Worm (Caenorhabditis elegans) whole organism, L4 larva: Measurements from ENCODE around the gene isy-1.

Experiments used
- F10B5.3 ChIP-seq: sonication (generic microtip); optimal IDR thresholded peaks from 2 replicates; lab custom pipeline; 2016; ENCODE audit warnings: mild to moderate bottlenecking, missing genetic modification characterization, missing compliant biosample characterization
- F37D6.2 ChIP-seq: sonication (generic microtip); optimal IDR thresholded peaks from 2 replicates; lab custom pipeline; 2016; ENCODE audit warnings: mild to moderate bottlenecking, missing genetic modification characterization, missing compliant biosample characterization
- F49E8.2 ChIP-seq: sonication (generic microtip); optimal IDR thresholded peaks from 2 replicates; lab custom pipeline; 2016; ENCODE audit warnings: missing compliant biosample characterization, mild to moderate bottlenecking, missing genetic modification characterization, borderline replicate concordance
- T20F7.1 ChIP-seq: fragments of 200-800 bp; sonication (Bioruptor generic); optimal IDR thresholded peaks from 2 replicates; lab custom pipeline; 2018; ENCODE audit warnings: mild to moderate bottlenecking, missing genetic modification characterization, missing compliant biosample characterization
- Y48G9A.11 ChIP-seq: fragments of 200-800 bp; sonication (Bioruptor generic); IDR thresholded peaks from 2 replicates; pipeline ENCODE4 v1.3.6; 2022; ENCODE audit warnings: missing genetic modification reagents, missing genetic modification characterization, missing compliant biosample characterization
- Y75B8A.6 ChIP-seq: fragments of 200-800 bp; sonication (Bioruptor generic); IDR thresholded peaks from 2 replicates; pipeline ENCODE4 v1.3.6; 2022; ENCODE audit warnings: missing genetic modification reagents, missing genetic modification characterization, missing compliant biosample characterization
- ama-1 ChIP-seq: fragments of 150-350 bp; optimal IDR thresholded peaks from 2 replicates; lab custom pipeline; 2014; ENCODE audit warnings: inconsistent platforms, mixed read lengths
- arid-1 ChIP-seq: fragments of 200-800 bp; sonication (Bioruptor generic); conservative IDR thresholded peaks from 2 replicates; pipeline ENCODE4 v1.3.6; 2022; ENCODE audit warnings: missing genetic modification reagents, missing genetic modification characterization, missing compliant biosample characterization
- attf-4 ChIP-seq: sonication (generic microtip); optimal IDR thresholded peaks from 3 replicates; lab custom pipeline; 2017; ENCODE audit warnings: missing biosample characterization, missing genetic modification characterization
- ceh-62 ChIP-seq: sonication (generic microtip); optimal IDR thresholded peaks from 2 replicates; lab custom pipeline; 2017; ENCODE audit warnings: missing biosample characterization, missing genetic modification characterization
- ceh-82 ChIP-seq: sonication (generic microtip); optimal IDR thresholded peaks from 2 replicates; lab custom pipeline; 2017; ENCODE audit warnings: missing biosample characterization, missing genetic modification characterization
- ces-1 ChIP-seq: fragments of 150-350 bp; sonication (generic microtip); optimal IDR thresholded peaks from 4 replicates; lab custom pipeline; 2014; ENCODE audit warnings: missing biosample characterization, missing genetic modification reagents, missing genetic modification characterization
- daf-16 ChIP-seq, 3 experiments: sonication (generic microtip); optimal IDR thresholded peaks; 2 replicates each; lab custom pipeline; 2016 to 2017; ENCODE audit warnings: missing genetic modification characterization in 3 of 3, missing genetic modification reagents in 3 of 3, mild to moderate bottlenecking in 2 of 3, missing compliant biosample characterization in 2 of 3, missing biosample characterization in 1 of 3, moderate library complexity in 1 of 3
- daf-19 ChIP-seq: fragments of 200-800 bp; sonication (Bioruptor generic); conservative IDR thresholded peaks from 2 replicates; pipeline ENCODE4 v1.3.6; 2022; ENCODE audit warnings: missing genetic modification characterization, missing compliant biosample characterization
- daf-8 ChIP-seq: fragments of 200-800 bp; sonication (Bioruptor generic); IDR thresholded peaks from 2 replicates; pipeline ENCODE4 v1.3.6; 2022; ENCODE audit warnings: missing genetic modification characterization, missing compliant biosample characterization
- duxl-1 ChIP-seq: sonication (generic microtip); optimal IDR thresholded peaks from 2 replicates; lab custom pipeline; 2016; ENCODE audit warnings: mild to moderate bottlenecking, missing genetic modification characterization, moderate library complexity, missing compliant biosample characterization; ENCODE audit not compliant: poor library complexity
- dve-1 ChIP-seq: sonication (generic microtip); optimal IDR thresholded peaks from 2 replicates; lab custom pipeline; 2017; ENCODE audit warnings: antibody characterized with exemption, mild to moderate bottlenecking, missing genetic modification characterization, missing compliant biosample characterization; ENCODE audit not compliant: insufficient read depth
- egl-43 ChIP-seq: fragments of 200-800 bp; sonication (Bioruptor generic); IDR thresholded peaks from 2 replicates; pipeline ENCODE4 v1.3.6; 2022; ENCODE audit warnings: missing genetic modification reagents, missing genetic modification characterization, missing compliant biosample characterization
- fkh-10 ChIP-seq: fragments of 150-350 bp; optimal IDR thresholded peaks from 2 replicates; lab custom pipeline; 2014; ENCODE audit warnings: missing biosample characterization, missing genetic modification reagents, missing genetic modification characterization
- fos-1 ChIP-seq: fragments of 150-350 bp; optimal IDR thresholded peaks from 2 replicates; lab custom pipeline; 2014; ENCODE audit warnings: missing biosample characterization, missing genetic modification characterization
- gei-8 ChIP-seq: fragments of 200-800 bp; sonication (Bioruptor generic); optimal IDR thresholded peaks from 2 replicates; lab custom pipeline; 2018; ENCODE audit warnings: mild to moderate bottlenecking, missing genetic modification characterization, missing compliant biosample characterization
- hif-1 ChIP-seq, 2 experiments: sonication (generic microtip); optimal IDR thresholded peaks; 2 replicates each; lab custom pipeline; 2016 to 2017; ENCODE audit warnings: missing compliant biosample characterization in 2 of 2, missing genetic modification characterization in 2 of 2, missing genetic modification reagents in 2 of 2, missing genotype in 2 of 2, mild to moderate bottlenecking in 1 of 2
- lim-7 ChIP-seq: fragments of 200-800 bp; sonication (Bioruptor generic); IDR thresholded peaks from 2 replicates; pipeline ENCODE4 v1.3.6; 2022; ENCODE audit warnings: missing genetic modification characterization, missing compliant biosample characterization
- lin-1 ChIP-seq: fragments of 200-800 bp; sonication (Bioruptor generic); IDR thresholded peaks from 2 replicates; pipeline ENCODE4 v1.3.6; 2022; ENCODE audit warnings: missing genetic modification reagents, missing genetic modification characterization, missing compliant biosample characterization
- lin-29 ChIP-seq: fragments of 200-800 bp; sonication (Bioruptor generic); IDR thresholded peaks from 2 replicates; pipeline ENCODE4 v1.3.6; 2022; ENCODE audit warnings: missing genetic modification reagents, missing genetic modification characterization, missing compliant biosample characterization
- madf-9 ChIP-seq: fragments of 200-800 bp; sonication (Bioruptor generic); conservative IDR thresholded peaks from 2 replicates; pipeline ENCODE4 v1.3.6; 2022; ENCODE audit warnings: missing genetic modification reagents, missing genetic modification characterization, missing compliant biosample characterization
- mdl-1 ChIP-seq, 2 experiments: fragments of 150-350 bp in 1 of 2; sonication (generic microtip) in 1 of 2; optimal IDR thresholded peaks; 2 replicates each; lab custom pipeline; 2014 to 2017; ENCODE audit warnings: missing biosample characterization in 2 of 2, missing genetic modification characterization in 2 of 2
- mdt-29 ChIP-seq: fragments of 200-800 bp; sonication (Bioruptor generic); IDR thresholded peaks from 2 replicates; pipeline ENCODE4 v1.3.6; 2022; ENCODE audit warnings: missing genetic modification reagents, missing genetic modification characterization, missing compliant biosample characterization
- mxl-2 ChIP-seq: fragments of 200-800 bp; sonication (Bioruptor generic); conservative IDR thresholded peaks from 2 replicates; pipeline ENCODE4 v1.3.6; 2022; ENCODE audit warnings: missing genetic modification reagents, missing genetic modification characterization, missing compliant biosample characterization
- nhr-102 ChIP-seq: sonication (generic microtip); optimal IDR thresholded peaks from 2 replicates; lab custom pipeline; 2016; ENCODE audit warnings: mild to moderate bottlenecking, missing genetic modification characterization, moderate library complexity, missing compliant biosample characterization
- nhr-11 ChIP-seq: fragments of 150-350 bp; optimal IDR thresholded peaks from 2 replicates; lab custom pipeline; 2014; ENCODE audit warnings: missing biosample characterization, missing genetic modification characterization
- nhr-111 ChIP-seq: fragments of 200-800 bp; sonication (Bioruptor generic); optimal IDR thresholded peaks from 2 replicates; lab custom pipeline; 2018; ENCODE audit warnings: mild to moderate bottlenecking, missing genetic modification characterization, missing compliant biosample characterization
- nhr-25 ChIP-seq: sonication (generic microtip); optimal IDR thresholded peaks from 2 replicates; lab custom pipeline; 2017; ENCODE audit warnings: missing genetic modification characterization, mild to moderate bottlenecking, missing compliant biosample characterization, antibody characterized with exemption, moderate library complexity, borderline replicate concordance; ENCODE audit not compliant: insufficient read depth
- nhr-28 ChIP-seq: fragments of 150-350 bp; optimal IDR thresholded peaks from 2 replicates; lab custom pipeline; 2014; ENCODE audit warnings: missing biosample characterization, missing genetic modification characterization
- nhr-41 ChIP-seq: fragments of 200-800 bp; sonication (Bioruptor generic); IDR thresholded peaks from 2 replicates; pipeline ENCODE4 v1.3.6; 2022; ENCODE audit warnings: missing genetic modification reagents, missing genetic modification characterization, missing compliant biosample characterization
- nhr-42 ChIP-seq: fragments of 200-800 bp; sonication (Bioruptor generic); IDR thresholded peaks from 2 replicates; pipeline ENCODE4 v1.3.6; 2022; ENCODE audit warnings: missing genetic modification characterization, missing compliant biosample characterization
- nhr-48 ChIP-seq: sonication (generic microtip); optimal IDR thresholded peaks from 2 replicates; lab custom pipeline; 2016; ENCODE audit warnings: mild to moderate bottlenecking, missing genetic modification characterization, missing compliant biosample characterization
- nhr-6 ChIP-seq: fragments of 150-350 bp; optimal IDR thresholded peaks from 2 replicates; lab custom pipeline; 2014; ENCODE audit warnings: missing biosample characterization, missing genetic modification characterization
- nhr-77 ChIP-seq: fragments of 150-350 bp; optimal IDR thresholded peaks from 2 replicates; lab custom pipeline; 2014; ENCODE audit warnings: missing biosample characterization, missing genetic modification characterization
- php-3 ChIP-seq: fragments of 200-800 bp; sonication (Bioruptor generic); IDR thresholded peaks from 2 replicates; pipeline ENCODE4 v1.3.6; 2022; ENCODE audit warnings: missing genetic modification reagents, missing genetic modification characterization, missing compliant biosample characterization
- pqm-1 ChIP-seq: sonication (generic microtip); optimal IDR thresholded peaks from 2 replicates; lab custom pipeline; 2017; ENCODE audit warnings: missing biosample characterization, missing genetic modification characterization
- saeg-2 ChIP-seq: fragments of 200-800 bp; sonication (Bioruptor generic); IDR thresholded peaks from 2 replicates; pipeline ENCODE4 v1.3.6; 2022; ENCODE audit warnings: missing genetic modification reagents, missing genetic modification characterization, missing compliant biosample characterization
- sdz-12 ChIP-seq: fragments of 200-800 bp; sonication (Bioruptor generic); optimal IDR thresholded peaks from 2 replicates; lab custom pipeline; 2018; ENCODE audit warnings: mild to moderate bottlenecking, missing genetic modification characterization, missing compliant biosample characterization
- tag-97 ChIP-seq: fragments of 200-800 bp; sonication (Bioruptor generic); IDR thresholded peaks from 2 replicates; pipeline ENCODE4 v1.3.6; 2022; ENCODE audit warnings: missing genetic modification characterization, missing compliant biosample characterization
- tra-1 ChIP-seq: fragments of 200-800 bp; sonication (Bioruptor generic); IDR thresholded peaks from 2 replicates; pipeline ENCODE4 v1.3.6; 2022; ENCODE audit warnings: missing genetic modification reagents, missing genetic modification characterization, missing compliant biosample characterization
- unc-62 ChIP-seq, 3 experiments: fragments of 150-350 bp in 1 of 3; sonication (generic microtip); optimal IDR thresholded peaks in 2 of 3; peaks in 1 of 3; 1 replicate in 1 of 3; 2 replicates in 2 of 3; lab custom pipeline; 2014 to 2017; ENCODE audit warnings: missing biosample characterization in 3 of 3, missing genetic modification characterization in 3 of 3, missing genetic modification reagents in 3 of 3, missing genotype in 1 of 3
- zag-1 ChIP-seq: fragments of 150-350 bp; optimal IDR thresholded peaks from 2 replicates; lab custom pipeline; 2014; ENCODE audit warnings: missing biosample characterization, missing genetic modification characterization
- zip-11 ChIP-seq: fragments of 200-800 bp; sonication (Bioruptor generic); IDR thresholded peaks from 2 replicates; pipeline ENCODE4 v1.3.6; 2022; ENCODE audit warnings: missing genetic modification characterization, missing compliant biosample characterization
- zip-2 ChIP-seq: fragments of 150-350 bp; optimal IDR thresholded peaks from 2 replicates; lab custom pipeline; 2014; ENCODE audit warnings: missing biosample characterization, missing genetic modification characterization
- ztf-11 ChIP-seq: fragments of 150-350 bp; optimal IDR thresholded peaks from 2 replicates; lab custom pipeline; 2014; ENCODE audit warnings: missing biosample characterization, missing genetic modification characterization
- ztf-7 ChIP-seq: fragments of 150-350 bp; optimal IDR thresholded peaks from 2 replicates; lab custom pipeline; 2014; ENCODE audit warnings: missing biosample characterization, missing genetic modification characterization

Gene isy-1

ce11 chrV:11009124-11009524 lies 8.6 kb upstream of the isy-1 start:
- TF ChIP-seq mdl-1 (tag; optimal IDR thresholded peaks at IDR 0.05; lab: Kevin White, UChicago) (no peak), lin-29 (GFP tag; lab: Robert Waterston, UW) (no peak), nhr-25 (no peak), nhr-111 (GFP tag; lab: Kevin White, UChicago) (no peak), F37D6.2 (tag; lab: Kevin White, UChicago) (no peak), nhr-77 (tag; lab: Kevin White, UChicago) (peak; percentile 15), lin-1 (GFP tag; lab: Robert Waterston, UW) (no peak), ztf-7 (tag; lab: Kevin White, UChicago) (no peak), php-3 (GFP tag; lab: Robert Waterston, UW) (peak; percentile 45; the same call in 1 of the 2 replicates), madf-9 (GFP tag; lab: Robert Waterston, UW) (no peak), fkh-10 (no peak), ceh-82 (tag; lab: Kevin White, UChicago) (no peak), Y75B8A.6 (GFP tag; lab: Robert Waterston, UW) (no peak), ama-1 (lab: Kevin White, UChicago) (no peak), tra-1 (GFP tag; lab: Robert Waterston, UW) (peak; percentile 78), gei-8 (GFP tag; lab: Kevin White, UChicago) (no peak), nhr-42 (GFP tag; lab: Robert Waterston, UW) (no peak), F10B5.3 (tag; lab: Kevin White, UChicago) (no peak), daf-8 (GFP tag; lab: Robert Waterston, UW) (no peak), attf-4 (tag; lab: Kevin White, UChicago) (no peak), dve-1 (tag; lab: Kevin White, UChicago) (peak; percentile 38), sdz-12 (GFP tag; lab: Kevin White, UChicago) (no peak), tag-97 (GFP tag; lab: Robert Waterston, UW) (no peak), nhr-102 (tag; lab: Kevin White, UChicago) (peak; percentile 57), nhr-28 (tag; lab: Kevin White, UChicago) (peak; percentile 64), mdt-29 (GFP tag; lab: Robert Waterston, UW) (no peak), egl-43 (no peak), unc-62 (GFP tag; optimal IDR thresholded peaks at IDR 0.05 in 1 of 2; lab: Kevin White, UChicago) (peak in 1 of 2 experiments; percentile 5), unc-62 (tag; optimal IDR thresholded peaks at IDR 0.05; lab: Kevin White, UChicago) (no peak), zip-2 (tag; lab: Kevin White, UChicago) (no peak), Y48G9A.11 (GFP tag; lab: Robert Waterston, UW) (no peak), daf-19 (no peak), pqm-1 (tag; lab: Kevin White, UChicago) (peak; percentile 49), fos-1 (tag; lab: Kevin White, UChicago) (no peak), saeg-2 (no peak), nhr-48 (tag; lab: Kevin White, UChicago) (peak; percentile 77), zip-11 (GFP tag; lab: Robert Waterston, UW) (no peak), ceh-62 (tag; lab: Kevin White, UChicago) (no peak), lim-7 (GFP tag; lab: Robert Waterston, UW) (no peak), zag-1 (no peak), mxl-2 (GFP tag; lab: Robert Waterston, UW) (0 out of 2 replicates have a peak, but pooled peaks have one; percentile 38), nhr-11 (tag; lab: Kevin White, UChicago) (no peak), arid-1 (GFP tag; lab: Robert Waterston, UW) (no peak), ztf-11 (tag; lab: Kevin White, UChicago) (no peak), F49E8.2 (no peak), nhr-6 (tag; lab: Kevin White, UChicago) (no peak), hif-1 (tag; optimal IDR thresholded peaks at IDR 0.05; lab: Kevin White, UChicago) (no peak), ces-1 (GFP tag; lab: Kevin White, UChicago) (no peak), daf-16 (GFP tag; optimal IDR thresholded peaks at IDR 0.05; lab: Kevin White, UChicago) (no peak), daf-16 (tag; optimal IDR thresholded peaks at IDR 0.05; lab: Kevin White, UChicago) (peak; percentile 86), T20F7.1 (peak; percentile 45), duxl-1 (no peak), nhr-41 (GFP tag; lab: Robert Waterston, UW) (peak; percentile 69; the same call in 1 of the 2 replicates)
